Fruit fly (Drosophila melanogaster) whole organism, embryonic: Measurements from ENCODE around the gene Ir75d.

Source experiments
- B-H2 ChIP-seq: fragments of 200-800 bp; sonication (Bioruptor generic); optimal IDR thresholded peaks from 2 replicates; lab custom pipeline; 2018; ENCODE audit warnings: missing biosample characterization, mild to moderate bottlenecking, missing genetic modification characterization
- Bdp1 ChIP-seq: fragments of 200-800 bp; sonication (Bioruptor generic); optimal IDR thresholded peaks from 3 replicates; lab custom pipeline; 2016; ENCODE audit warnings: missing biosample characterization, missing genetic modification characterization
- CG10209 ChIP-seq: fragments of 200-800 bp; sonication (Bioruptor generic); optimal IDR thresholded peaks from 3 replicates; lab custom pipeline; 2017; ENCODE audit warnings: missing biosample characterization, mild to moderate bottlenecking, missing genetic modification characterization, missing genetic modification reagents
- CG12104 ChIP-seq: fragments of 200-800 bp; sonication (Bioruptor generic); optimal IDR thresholded peaks from 3 replicates; lab custom pipeline; 2016; ENCODE audit warnings: missing biosample characterization, missing genetic modification characterization
- CG15696 ChIP-seq: fragments of 200-800 bp; sonication (Bioruptor generic); optimal IDR thresholded peaks from 2 replicates; lab custom pipeline; 2019; ENCODE audit warnings: missing biosample characterization, mild to moderate bottlenecking, missing genetic modification characterization, moderate library complexity
- CG1602 ChIP-seq: fragments of 200-800 bp; sonication (Bioruptor generic); optimal IDR thresholded peaks from 3 replicates; lab custom pipeline; 2016; ENCODE audit warnings: missing biosample characterization, missing genetic modification characterization
- CG17802 ChIP-seq: fragments of 200-800 bp; sonication (Bioruptor generic); optimal IDR thresholded peaks from 2 replicates; lab custom pipeline; 2018; ENCODE audit warnings: missing biosample characterization, mild to moderate bottlenecking, missing genetic modification characterization, moderate library complexity
- CG1832 ChIP-seq: fragments of 200-800 bp; sonication (Bioruptor generic); optimal IDR thresholded peaks from 2 replicates; lab custom pipeline; 2017; ENCODE audit warnings: missing biosample characterization, mild to moderate bottlenecking, missing genetic modification characterization, inconsistent platforms
- CG18764 ChIP-seq: fragments of 200-800 bp; sonication (Bioruptor generic); optimal IDR thresholded peaks from 3 replicates; lab custom pipeline; 2016; ENCODE audit warnings: missing biosample characterization, missing genetic modification characterization
- CG2875 ChIP-seq: fragments of 200-800 bp; sonication (Bioruptor generic); optimal IDR thresholded peaks from 2 replicates; lab custom pipeline; 2017; ENCODE audit warnings: missing biosample characterization, mild to moderate bottlenecking, missing genetic modification characterization, missing genetic modification reagents
- CG31388 ChIP-seq: fragments of 200-800 bp; sonication (Bioruptor generic); optimal IDR thresholded peaks from 2 replicates; lab custom pipeline; 2016; ENCODE audit warnings: missing biosample characterization, missing genetic modification characterization
- CG4820 ChIP-seq: fragments of 200-800 bp; sonication (Bioruptor generic); optimal IDR thresholded peaks from 3 replicates; lab custom pipeline; 2016; ENCODE audit warnings: missing biosample characterization, missing genetic modification characterization
- CG6689 ChIP-seq: fragments of 200-800 bp; sonication (Bioruptor generic); IDR thresholded peaks from 2 replicates; pipeline ENCODE4 v1.3.6; 2022; ENCODE audit warnings: missing biosample characterization, missing genetic modification characterization
- CG6791 ChIP-seq: fragments of 200-800 bp; sonication (Bioruptor generic); IDR thresholded peaks from 3 replicates; pipeline ENCODE4 v1.3.6; 2022; ENCODE audit warnings: missing biosample characterization, missing genetic modification characterization; ENCODE audit not compliant: partially characterized antibody
- CkIIα-i1 ChIP-seq: fragments of 200-800 bp; sonication (Bioruptor generic); IDR thresholded peaks from 2 replicates; pipeline ENCODE4 v1.3.6; 2022; ENCODE audit warnings: missing biosample characterization, missing genetic modification characterization
- CrebB ChIP-seq: fragments of 200-800 bp; sonication (Bioruptor generic); optimal IDR thresholded peaks from 3 replicates; lab custom pipeline; 2018; ENCODE audit warnings: missing biosample characterization, mild to moderate bottlenecking, missing genetic modification characterization
- Dad ChIP-seq: fragments of 200-800 bp; sonication (Bioruptor generic); optimal IDR thresholded peaks from 3 replicates; lab custom pipeline; 2016; ENCODE audit warnings: missing biosample characterization, missing genetic modification characterization
- Dfd ChIP-seq, 2 experiments: fragments of >200 bp; optimal IDR thresholded peaks; 2 replicates each; lab custom pipeline; 2017; ENCODE audit warnings: missing biosample characterization in 2 of 2, missing genetic modification characterization in 2 of 2
- Dip3 ChIP-seq: fragments of 200-800 bp; sonication (Bioruptor generic); optimal IDR thresholded peaks from 3 replicates; lab custom pipeline; 2016; ENCODE audit warnings: missing biosample characterization, missing genetic modification characterization
- E2f1 ChIP-seq: fragments of 200-800 bp; sonication (Bioruptor generic); IDR thresholded peaks from 2 replicates; pipeline ENCODE4 v1.3.6; 2022; ENCODE audit warnings: missing biosample characterization, missing genetic modification characterization
- E2f2 ChIP-seq: fragments of 200-800 bp; sonication (Bioruptor generic); IDR thresholded peaks from 2 replicates; pipeline ENCODE4 v1.3.6; 2022; ENCODE audit warnings: missing biosample characterization, missing genetic modification characterization
- ERR ChIP-seq: fragments of 200-800 bp; sonication (Bioruptor generic); optimal IDR thresholded peaks from 2 replicates; lab custom pipeline; 2016; ENCODE audit warnings: missing biosample characterization, missing genetic modification characterization
- HLH4C ChIP-seq: fragments of 200-800 bp; sonication (Bioruptor generic); IDR thresholded peaks from 3 replicates; pipeline ENCODE4 v1.3.6; 2022; ENCODE audit warnings: missing biosample characterization, missing genetic modification characterization; ENCODE audit not compliant: partially characterized antibody
- Nf-YB ChIP-seq: fragments of 200-800 bp; sonication (Bioruptor generic); optimal IDR thresholded peaks from 3 replicates; lab custom pipeline; 2019; ENCODE audit warnings: missing biosample characterization, mild to moderate bottlenecking, missing genetic modification characterization, moderate library complexity
- Rfx ChIP-seq: fragments of 200-800 bp; sonication (Bioruptor generic); IDR thresholded peaks from 2 replicates; pipeline ENCODE4 v1.3.6; 2022; ENCODE audit warnings: missing biosample characterization, missing genetic modification characterization
- Scr ChIP-seq: fragments of 200-800 bp; sonication (Bioruptor generic); IDR thresholded peaks from 2 replicates; pipeline ENCODE4 v1.3.6; 2022; ENCODE audit warnings: missing biosample characterization, missing genetic modification characterization; ENCODE audit not compliant: partially characterized antibody
- Taf1 ChIP-seq: fragments of 200-800 bp; sonication (Bioruptor generic); IDR thresholded peaks from 2 replicates; pipeline ENCODE4 v1.3.6; 2022; ENCODE audit warnings: missing biosample characterization, missing genetic modification characterization
- aop ChIP-seq: fragments of 200-800 bp; sonication (Bioruptor generic); IDR thresholded peaks from 2 replicates; pipeline ENCODE4 v1.3.6; 2022; ENCODE audit warnings: missing biosample characterization, missing genetic modification characterization
- bbx ChIP-seq: fragments of 200-800 bp; sonication (Bioruptor generic); IDR thresholded peaks from 2 replicates; pipeline ENCODE4 v1.3.6; 2022; ENCODE audit warnings: missing biosample characterization, missing genetic modification characterization; ENCODE audit not compliant: partially characterized antibody
- bowl ChIP-seq: fragments of 200-800 bp; sonication (Bioruptor generic); IDR thresholded peaks from 2 replicates; pipeline ENCODE4 v1.3.6; 2022; ENCODE audit warnings: missing biosample characterization, missing genetic modification characterization
- br ChIP-seq: fragments of >200 bp; optimal IDR thresholded peaks from 2 replicates; lab custom pipeline; 2017
- cg ChIP-seq: fragments of 200-800 bp; sonication (Bioruptor generic); optimal IDR thresholded peaks from 3 replicates; lab custom pipeline; 2019; ENCODE audit warnings: missing biosample characterization, mild to moderate bottlenecking, missing genetic modification characterization, moderate library complexity
- gce ChIP-seq: fragments of 200-800 bp; sonication (Bioruptor generic); IDR thresholded peaks from 3 replicates; pipeline ENCODE4 v1.3.6; 2022; ENCODE audit warnings: missing biosample characterization, missing genetic modification characterization
- grau ChIP-seq: fragments of 200-800 bp; optimal IDR thresholded peaks from 3 replicates; lab custom pipeline; 2019; ENCODE audit warnings: missing biosample characterization, mild to moderate bottlenecking, missing genetic modification characterization, moderate library complexity
- gt ChIP-seq: fragments of 200-800 bp; sonication (Bioruptor generic); IDR thresholded peaks from 2 replicates; pipeline ENCODE4 v1.3.6; 2022; ENCODE audit warnings: missing biosample characterization, missing genetic modification characterization
- hth ChIP-seq: fragments of >200 bp; optimal IDR thresholded peaks from 2 replicates; lab custom pipeline; 2017; ENCODE audit warnings: inconsistent platforms
- insv ChIP-seq, 2 experiments: fragments of 200-800 bp; sonication (Bioruptor generic); optimal IDR thresholded peaks; 3 replicates each; lab custom pipeline; 2016 to 2018; ENCODE audit warnings: missing biosample characterization in 2 of 2, missing genetic modification characterization in 2 of 2
- jumu ChIP-seq: fragments of 200-800 bp; sonication (Bioruptor generic); optimal IDR thresholded peaks from 3 replicates; lab custom pipeline; 2016; ENCODE audit warnings: missing biosample characterization, missing genetic modification characterization
- lilli ChIP-seq: fragments of 200-800 bp; sonication (Bioruptor generic); optimal IDR thresholded peaks from 3 replicates; lab custom pipeline; 2016; ENCODE audit warnings: missing biosample characterization, missing genetic modification characterization
- lola ChIP-seq, 3 experiments: fragments of >200 bp in 2 of 3; fragments of 200-800 bp in 1 of 3; sonication (Bioruptor generic) in 1 of 3; optimal IDR thresholded peaks; 2 replicates each; lab custom pipeline; 2017 to 2019; ENCODE audit warnings: missing biosample characterization in 3 of 3, missing genetic modification characterization in 3 of 3, mild to moderate bottlenecking in 1 of 3, moderate library complexity in 1 of 3
- mirr ChIP-seq: fragments of 200-800 bp; sonication (Bioruptor generic); optimal IDR thresholded peaks from 3 replicates; lab custom pipeline; 2018; ENCODE audit warnings: missing biosample characterization, mild to moderate bottlenecking, missing genetic modification characterization
- phol ChIP-seq: fragments of 200-800 bp; sonication (Bioruptor generic); optimal IDR thresholded peaks from 3 replicates; lab custom pipeline; 2018; ENCODE audit warnings: missing biosample characterization, mild to moderate bottlenecking, missing genetic modification characterization, moderate library complexity
- psq ChIP-seq: fragments of 200-800 bp; sonication (Bioruptor generic); optimal IDR thresholded peaks from 2 replicates; lab custom pipeline; 2017; ENCODE audit warnings: missing biosample characterization, missing genetic modification characterization
- pum ChIP-seq: fragments of 200-800 bp; sonication (Bioruptor generic); optimal IDR thresholded peaks from 2 replicates; lab custom pipeline; 2016; ENCODE audit warnings: missing biosample characterization, missing genetic modification characterization
- rib ChIP-seq: fragments of 200-800 bp; sonication (Bioruptor generic); IDR thresholded peaks from 2 replicates; pipeline ENCODE4 v1.3.6; 2022; ENCODE audit warnings: missing biosample characterization, missing genetic modification characterization
- sd ChIP-seq: fragments of 200-800 bp; sonication (Bioruptor generic); optimal IDR thresholded peaks from 3 replicates; lab custom pipeline; 2018; ENCODE audit warnings: missing biosample characterization, mild to moderate bottlenecking, missing genetic modification characterization, moderate library complexity
- stwl ChIP-seq: fragments of 200-800 bp; sonication (Bioruptor generic); optimal IDR thresholded peaks from 3 replicates; lab custom pipeline; 2018; ENCODE audit warnings: missing biosample characterization, mild to moderate bottlenecking, missing genetic modification characterization, moderate library complexity
- unpg ChIP-seq: fragments of 200-800 bp; sonication (Bioruptor generic); optimal IDR thresholded peaks from 3 replicates; lab custom pipeline; 2018; ENCODE audit warnings: missing biosample characterization, mild to moderate bottlenecking, missing genetic modification characterization, moderate library complexity
- usp ChIP-seq: fragments of >200 bp; optimal IDR thresholded peaks from 2 replicates; lab custom pipeline; 2017; ENCODE audit warnings: missing biosample characterization, missing genetic modification characterization
- vvl ChIP-seq: fragments of 200-800 bp; sonication (Bioruptor generic); IDR thresholded peaks from 2 replicates; pipeline ENCODE4 v1.3.6; 2022; ENCODE audit warnings: missing biosample characterization, missing genetic modification characterization

Gene Ir75d

DNA sequence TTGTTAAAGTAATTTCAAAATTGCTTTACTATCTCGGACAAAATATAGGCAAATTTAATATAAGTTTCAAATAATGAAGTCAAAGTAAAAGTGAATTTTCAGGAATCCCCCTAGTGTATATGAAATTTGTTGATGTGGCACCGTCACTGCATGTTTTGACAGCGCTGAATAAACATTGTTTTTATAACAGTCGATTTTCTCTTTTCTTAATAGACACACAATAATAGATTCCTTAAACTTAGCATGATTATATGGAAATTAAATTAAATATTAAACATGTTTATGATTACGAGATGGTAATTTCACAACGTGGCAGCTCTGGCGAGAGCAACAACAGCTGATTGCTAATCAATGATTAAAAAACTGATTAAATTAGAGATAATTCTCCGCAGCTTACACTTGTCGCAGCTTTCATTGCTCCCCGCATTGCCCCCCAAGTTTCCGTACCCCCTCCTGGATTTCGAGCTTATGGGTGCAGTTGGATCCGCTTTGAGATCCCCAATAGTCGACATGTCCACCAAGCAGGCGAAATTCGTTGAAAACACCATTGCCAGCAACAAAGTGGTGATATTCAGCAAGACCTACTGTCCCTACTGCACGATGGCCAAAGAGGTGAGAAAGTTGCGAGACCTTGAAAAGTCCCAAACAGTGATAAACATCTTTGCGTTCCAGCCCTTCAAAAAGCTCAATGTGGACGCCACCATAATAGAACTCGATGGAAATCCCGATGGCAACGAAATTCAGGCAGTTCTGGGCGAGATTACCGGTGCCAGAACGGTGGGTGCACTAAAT, 41.8 kb downstream of the Ir75d start, which contains the start of gene Grx1 (continued):
- TF ChIP-seq gce (GFP tag; lab: Robert Waterston, UW) (no peak), pum (GFP tag; lab: Kevin White, UChicago) (peak; percentile 7), mirr (GFP tag; lab: Kevin White, UChicago) (peak; percentile 10), cg (no peak), B-H2 (GFP tag; lab: Kevin White, UChicago) (peak; percentile 40), CG17802 (tag; lab: Kevin White, UChicago) (peak; percentile 81), CG10209 (GFP tag; lab: Kevin White, UChicago) (peak; percentile 41), usp (GFP tag; lab: Kevin White, UChicago) (no peak), CG12104 (GFP tag; lab: Kevin White, UChicago) (no peak), vvl (GFP tag; lab: Robert Waterston, UW) (peak; percentile 67), CrebB (tag; lab: Kevin White, UChicago) (peak; percentile 38), CG1602 (peak; percentile 47), hth (no peak), sd (tag; lab: Kevin White, UChicago) (no peak), lilli (GFP tag; lab: Kevin White, UChicago) (peak; percentile 80), CG18764 (peak; percentile 55), Dad (GFP tag; lab: Kevin White, UChicago) (no peak), insv (GFP tag; optimal IDR thresholded peaks at IDR 0.05; lab: Kevin White, UChicago) (no peak), CG31388 (GFP tag; lab: Kevin White, UChicago) (no peak), stwl (tag; lab: Kevin White, UChicago) (peak; percentile 75), E2f1 (no peak), lola (GFP tag; optimal IDR thresholded peaks at IDR 0.05; lab: Kevin White, UChicago) (peak in 1 of 3 experiments; percentile 57), bowl (GFP tag; lab: Robert Waterston, UW) (no peak), Rfx (peak; percentile 53), grau (peak; percentile 59), rib (GFP tag; lab: Robert Waterston, UW) (no peak), bbx (GFP tag; lab: Robert Waterston, UW) (no peak), Nf-YB (peak; percentile 37), CG1832 (GFP tag; lab: Kevin White, UChicago) (no peak), Dip3 (GFP tag; lab: Kevin White, UChicago) (peak; percentile 4), Bdp1 (peak; percentile 8), E2f2 (GFP tag; lab: Robert Waterston, UW) (peak; percentile 45; the same call in 1 of the 2 replicates), CG6689 (GFP tag; lab: Robert Waterston, UW) (peak; percentile 61), CG6791 (no peak), CkIIα-i1 (GFP tag; lab: Robert Waterston, UW) (no peak), CG2875 (GFP tag; lab: Kevin White, UChicago) (no peak), CG15696 (tag; lab: Kevin White, UChicago) (peak; percentile 29), jumu (GFP tag; lab: Kevin White, UChicago) (no peak), psq (GFP tag; lab: Kevin White, UChicago) (no peak), aop (GFP tag; lab: Robert Waterston, UW) (no peak), Dfd (GFP tag; optimal IDR thresholded peaks at IDR 0.05; lab: Kevin White, UChicago) (no peak), unpg (peak; percentile 71), br (lab: Kevin White, UChicago) (no peak), Taf1 (GFP tag; lab: Robert Waterston, UW) (peak; percentile 32; the same call in 1 of the 2 replicates), Scr (no peak), ERR (GFP tag; lab: Kevin White, UChicago) (no peak), phol (tag; lab: Kevin White, UChicago) (peak; percentile 50), gt (GFP tag; lab: Robert Waterston, UW) (no peak), HLH4C (GFP tag; lab: Robert Waterston, UW) (no peak), CG4820 (GFP tag; lab: Kevin White, UChicago) (peak; percentile 31)
